Worm (Caenorhabditis elegans) whole organism, mixed stage, embryonic: Measurements from ENCODE around the gene K06A9.3.

ENCODE experiments used
- bed-3 ChIP-seq: fragments of 200-800 bp; sonication (Bioruptor generic); optimal IDR thresholded peaks from 3 replicates; lab custom pipeline; 2018; ENCODE audit warnings: mild to moderate bottlenecking, missing genetic modification characterization, moderate library complexity, missing compliant biosample characterization
- hlh-1 ChIP-seq: fragments of 150-350 bp; optimal IDR thresholded peaks from 2 replicates; lab custom pipeline; 2014; ENCODE audit warnings: missing biosample characterization, missing genetic modification reagents, missing genetic modification characterization
- lin-13 ChIP-seq: fragments of 150-350 bp; optimal IDR thresholded peaks from 2 replicates; lab custom pipeline; 2014; ENCODE audit warnings: missing biosample characterization, missing genetic modification characterization
- lsy-2 ChIP-seq: fragments of 150-350 bp; optimal IDR thresholded peaks from 2 replicates; lab custom pipeline; 2014; ENCODE audit warnings: missing biosample characterization, missing genetic modification characterization
- mab-5 ChIP-seq: fragments of 150-350 bp; optimal IDR thresholded peaks from 2 replicates; lab custom pipeline; 2014; ENCODE audit warnings: missing biosample characterization, missing genetic modification characterization
- mls-2 ChIP-seq: sonication (generic microtip); optimal IDR thresholded peaks from 2 replicates; lab custom pipeline; 2016; ENCODE audit warnings: mild to moderate bottlenecking, missing genetic modification characterization, moderate library complexity, missing compliant biosample characterization
- nhr-237 ChIP-seq: fragments of 150-350 bp; optimal IDR thresholded peaks from 2 replicates; lab custom pipeline; 2014; ENCODE audit warnings: missing biosample characterization, missing genetic modification characterization
- snpc-4 ChIP-seq: fragments of 150-350 bp; optimal IDR thresholded peaks from 2 replicates; lab custom pipeline; 2014; ENCODE audit warnings: missing biosample characterization, missing genetic modification characterization
- unc-39 ChIP-seq: fragments of 150-350 bp; optimal IDR thresholded peaks from 2 replicates; lab custom pipeline; 2014; ENCODE audit warnings: missing biosample characterization, missing genetic modification characterization

ce11 chrX:1499499-1499898, 35.7 kb downstream of the K06A9.3 start:
- TF ChIP-seq snpc-4 = no peak
- no peak for TF ChIP-seq mls-2 (tag; lab: Kevin White, UChicago)
- no peak for TF ChIP-seq lin-13 (tag; lab: Kevin White, UChicago)
- no peak for TF ChIP-seq mab-5
- no peak for TF ChIP-seq unc-39 (tag; lab: Kevin White, UChicago)
- TF ChIP-seq bed-3 (GFP tag; lab: Kevin White, UChicago) = no peak
- no peak for TF ChIP-seq lsy-2 (tag; lab: Kevin White, UChicago)
- TF ChIP-seq hlh-1 = no peak
- TF ChIP-seq nhr-237 (tag; lab: Kevin White, UChicago) = no peak
